Worm (Caenorhabditis elegans) whole organism, early embryonic: ENCODE results near the gene acdh-9.
"Not testable (repeated sequence)": the region's sequence is repeated elsewhere in the genome, so short reads cannot be mapped to it uniquely, and the experiment has no call there.

ENCODE experiments used
- B0310.2 ChIP-seq: sonication (generic microtip); optimal IDR thresholded peaks from 2 replicates; lab custom pipeline; 2016; ENCODE audit warnings: mild to moderate bottlenecking, missing genetic modification characterization, missing compliant biosample characterization
- F13C5.2 ChIP-seq: sonication (generic microtip); optimal IDR thresholded peaks from 2 replicates; lab custom pipeline; 2017; ENCODE audit warnings: mild to moderate bottlenecking, missing genetic modification characterization, inconsistent platforms, missing compliant biosample characterization
- aly-1 ChIP-seq: sonication (generic microtip); optimal IDR thresholded peaks from 2 replicates; lab custom pipeline; 2016; ENCODE audit warnings: missing genetic modification characterization, missing compliant biosample characterization
- ama-1 ChIP-seq: fragments of 150-350 bp; optimal IDR thresholded peaks from 2 replicates; lab custom pipeline; 2014
- ceh-13 ChIP-seq: fragments of 200-800 bp; sonication (Bioruptor generic); optimal IDR thresholded peaks from 2 replicates; lab custom pipeline; 2018; ENCODE audit warnings: mild to moderate bottlenecking, missing genetic modification characterization, missing compliant biosample characterization
- ceh-36 ChIP-seq: sonication (generic microtip); optimal IDR thresholded peaks from 2 replicates; lab custom pipeline; 2016; ENCODE audit warnings: missing genetic modification characterization, inconsistent platforms, missing compliant biosample characterization
- ets-7 ChIP-seq: sonication (generic microtip); optimal IDR thresholded peaks from 2 replicates; lab custom pipeline; 2016; ENCODE audit warnings: missing genotype, missing genetic modification characterization, missing compliant biosample characterization
- flt-1 ChIP-seq: fragments of 200-800 bp; sonication (Bioruptor generic); IDR thresholded peaks from 2 replicates; pipeline ENCODE4 v1.3.6; 2022; ENCODE audit warnings: missing genetic modification characterization, missing compliant biosample characterization
- hmbx-1 ChIP-seq: sonication (generic microtip); optimal IDR thresholded peaks from 2 replicates; lab custom pipeline; 2016; ENCODE audit warnings: mild to moderate bottlenecking, missing genetic modification characterization, missing compliant biosample characterization
- hmg-4 ChIP-seq: fragments of 200-800 bp; sonication (Bioruptor generic); optimal IDR thresholded peaks from 2 replicates; lab custom pipeline; 2018; ENCODE audit warnings: mild to moderate bottlenecking, missing genetic modification characterization, missing compliant biosample characterization
- hnd-1 ChIP-seq: sonication (generic microtip); optimal IDR thresholded peaks from 2 replicates; lab custom pipeline; 2016; ENCODE audit warnings: missing genetic modification characterization, missing compliant biosample characterization
- pes-1 ChIP-seq: fragments of 200-800 bp; sonication (Bioruptor generic); IDR thresholded peaks from 2 replicates; pipeline ENCODE4 v1.3.6; 2022; ENCODE audit warnings: missing genetic modification reagents, missing genetic modification characterization, missing compliant biosample characterization
- scrt-1 ChIP-seq: fragments of 200-800 bp; sonication (Bioruptor generic); IDR thresholded peaks from 2 replicates; pipeline ENCODE4 v1.3.6; 2022; ENCODE audit warnings: missing genetic modification characterization, missing compliant biosample characterization
- sea-1 ChIP-seq: fragments of 200-800 bp; sonication (Bioruptor generic); conservative IDR thresholded peaks from 2 replicates; pipeline ENCODE4 v1.3.6; 2022; ENCODE audit warnings: missing genetic modification characterization, missing compliant biosample characterization
- tbx-11 ChIP-seq: fragments of 200-800 bp; sonication (Bioruptor generic); IDR thresholded peaks from 2 replicates; pipeline ENCODE4 v1.3.6; 2022; ENCODE audit warnings: missing genetic modification characterization, missing compliant biosample characterization
- tbx-37 ChIP-seq: fragments of 200-800 bp; sonication (Bioruptor generic); conservative IDR thresholded peaks from 2 replicates; pipeline ENCODE4 v1.3.6; 2022; ENCODE audit warnings: missing genetic modification reagents, missing genetic modification characterization, missing compliant biosample characterization
- tra-4 ChIP-seq: sonication (generic microtip); optimal IDR thresholded peaks from 2 replicates; lab custom pipeline; 2017; ENCODE audit warnings: missing genetic modification characterization, missing compliant biosample characterization

Gene acdh-9

DNA sequence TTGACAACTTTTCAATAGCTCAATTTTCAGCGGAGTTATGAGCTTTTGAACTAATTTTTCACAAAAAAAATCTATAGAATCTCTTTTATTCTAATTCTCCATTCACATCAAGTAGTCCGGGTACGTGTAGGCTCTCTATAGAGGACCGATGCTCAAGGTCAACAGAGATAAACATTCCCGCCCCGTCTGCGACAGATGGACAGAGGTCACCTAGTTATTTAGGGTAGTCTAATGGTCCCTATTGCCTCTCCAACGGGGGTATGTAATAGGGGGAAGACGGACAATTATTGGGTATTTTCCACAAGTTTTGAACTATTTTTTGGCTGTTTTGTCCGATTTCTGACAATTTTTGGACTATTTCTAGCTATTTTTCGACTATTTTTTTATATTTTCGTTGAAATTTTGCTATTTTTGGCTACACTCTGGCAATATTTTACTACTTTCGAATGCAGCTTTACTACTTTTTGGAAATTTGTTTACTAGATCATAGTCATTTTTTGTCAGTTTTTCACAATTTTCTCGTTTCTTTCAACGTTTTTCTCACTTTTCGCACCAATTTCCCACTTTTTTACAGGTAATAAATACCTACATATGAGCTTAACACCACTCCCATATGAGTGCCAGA, 19.9 kb upstream of the acdh-9 start, which contains the start of gene fbxc-51:
TSS of gene fbxc-51 (plus strand) at position 575 of the 625 bp plus-strand sequence.
- TF ChIP-seq hmbx-1 (tag; lab: Kevin White, UChicago) (no peak), ceh-13 (GFP tag; lab: Kevin White, UChicago) (no peak), ets-7 (tag; lab: Kevin White, UChicago) (no peak), scrt-1 (GFP tag; lab: Robert Waterston, UW) (no peak), pes-1 (no peak), hnd-1 (tag; lab: Kevin White, UChicago) (no peak), tbx-11 (GFP tag; lab: Robert Waterston, UW) (no peak), sea-1 (GFP tag; lab: Robert Waterston, UW) (no peak)

DNA sequence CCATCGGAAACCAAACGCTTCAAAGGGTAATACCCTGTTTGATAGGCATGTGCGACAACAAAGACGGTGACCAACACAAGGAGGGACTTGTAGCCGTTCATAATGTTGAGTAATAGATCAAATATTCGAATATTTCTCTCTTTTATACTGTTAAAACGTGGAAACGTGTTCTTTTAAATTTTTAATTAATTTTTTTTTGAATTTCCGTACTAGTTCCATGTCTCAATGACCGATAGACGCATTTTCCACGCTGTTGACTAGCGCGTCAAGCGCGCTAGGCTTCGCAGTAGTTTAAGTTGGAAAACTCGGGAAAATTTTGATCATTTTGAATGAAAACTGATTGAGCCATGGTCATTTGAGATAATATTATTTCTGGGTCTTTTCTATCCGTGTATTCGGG, 18.4 kb upstream of the acdh-9 start, which contains the start of gene Y46B2A.3:
TSS of gene Y46B2A.3 (minus strand) at position 101 of the 400 bp plus-strand sequence.
- TF ChIP-seq ets-7 (tag; lab: Kevin White, UChicago) (no peak), aly-1 (no peak), ama-1 (lab: Kevin White, UChicago) (no peak), hmbx-1 (tag; lab: Kevin White, UChicago) (no peak), hmg-4 (no peak), scrt-1 (GFP tag; lab: Robert Waterston, UW) (no peak), ceh-13 (GFP tag; lab: Kevin White, UChicago) (no peak), B0310.2 (tag; lab: Kevin White, UChicago) (no peak), tbx-37 (GFP tag; lab: Robert Waterston, UW) (no peak), F13C5.2 (tag; lab: Kevin White, UChicago) (no peak), tbx-11 (GFP tag; lab: Robert Waterston, UW) (no peak)

DNA sequence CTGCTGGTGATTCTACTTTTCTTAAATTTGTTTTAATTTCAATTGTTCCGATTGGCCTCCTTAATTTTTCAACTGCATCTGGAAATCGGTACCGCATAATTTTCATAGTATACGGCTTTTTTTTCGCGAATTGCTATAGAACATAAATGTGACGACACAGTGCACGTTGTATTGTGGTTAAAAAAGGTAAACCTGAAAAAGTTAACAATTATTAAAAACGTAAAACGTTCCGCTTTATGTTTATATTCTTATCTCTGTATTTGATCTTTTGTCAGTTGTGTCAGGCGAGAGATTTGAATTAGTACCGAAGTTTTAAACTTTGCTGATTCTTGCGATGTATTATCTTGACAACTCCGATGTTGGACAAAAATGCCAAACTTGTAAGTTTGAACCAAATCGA, 13.2 kb upstream of the acdh-9 start, which contains the start of gene Y46B2A.4:
TSS of gene Y46B2A.4 (plus strand) at position 301 of the 400 bp plus-strand sequence.
- no peak for TF ChIP-seq tbx-11 (GFP tag; lab: Robert Waterston, UW)
- no peak for TF ChIP-seq hnd-1 (tag; lab: Kevin White, UChicago)
- TF ChIP-seq hmg-4, result no peak
- TF ChIP-seq pes-1, result no peak
- TF ChIP-seq tbx-37 (GFP tag; lab: Robert Waterston, UW), result no peak
- no peak for TF ChIP-seq sea-1 (GFP tag; lab: Robert Waterston, UW)
- TF ChIP-seq scrt-1 (GFP tag; lab: Robert Waterston, UW), result no peak
- no peak for TF ChIP-seq ama-1 (lab: Kevin White, UChicago)
- TF ChIP-seq F13C5.2 (tag; lab: Kevin White, UChicago), result no peak
- no peak for TF ChIP-seq ceh-36 (tag; lab: Kevin White, UChicago)
- TF ChIP-seq hmbx-1 (tag; lab: Kevin White, UChicago), result no peak
- TF ChIP-seq ets-7 (tag; lab: Kevin White, UChicago), result no peak
- no peak for TF ChIP-seq tra-4 (tag; lab: Kevin White, UChicago)

DNA sequence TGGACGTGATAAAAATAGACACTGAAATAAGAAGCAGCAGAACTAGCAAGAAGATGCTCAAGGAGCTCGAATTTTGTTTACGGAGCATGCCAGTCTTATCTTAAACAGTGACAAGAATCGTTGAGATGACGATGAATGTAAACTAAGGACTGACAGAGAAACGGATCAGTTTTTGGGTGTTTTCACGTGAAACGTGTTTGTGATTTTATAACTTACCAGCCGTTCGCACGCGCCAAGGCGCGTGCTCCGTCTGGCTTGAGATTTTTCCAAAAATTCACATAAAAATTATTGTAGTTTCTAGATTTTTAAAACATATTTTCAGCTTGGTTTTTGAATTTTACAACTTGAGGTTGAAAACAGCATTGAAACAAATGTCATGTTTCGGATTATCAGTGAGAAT, 2.2 kb upstream of the acdh-9 start, which contains the start of gene F28A10.5:
TSS of gene F28A10.5 (minus strand) at position 101 of the 400 bp plus-strand sequence.
- not testable (repeated sequence) for TF ChIP-seq B0310.2 (tag; lab: Kevin White, UChicago); sea-1 (GFP tag; lab: Robert Waterston, UW); flt-1 (GFP tag; lab: Robert Waterston, UW)

DNA sequence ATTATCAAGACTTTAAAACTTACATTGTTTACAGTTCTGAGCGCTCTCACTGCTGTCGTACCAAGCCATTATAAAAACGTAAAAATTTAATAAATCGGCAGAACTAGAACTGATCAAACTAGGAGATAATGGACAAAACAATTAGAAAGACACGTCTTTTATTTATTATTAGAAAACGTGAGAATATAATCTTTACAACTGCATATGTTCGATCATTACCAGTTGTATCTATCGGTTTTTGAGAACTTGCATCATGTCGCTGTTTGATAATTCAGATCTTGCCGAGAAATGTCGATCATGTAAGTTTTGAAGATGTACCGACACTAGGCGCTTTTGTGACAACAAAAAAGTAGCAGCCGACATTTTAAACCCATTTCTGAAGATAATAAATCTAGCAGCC, 2.8 kb downstream of the acdh-9 start, which contains the start of gene F28A10.7:
TSS of gene F28A10.7 (minus strand) at position 101 of the 400 bp plus-strand sequence.
- TF ChIP-seq aly-1 (no peak), pes-1 (no peak), flt-1 (GFP tag; lab: Robert Waterston, UW) (no peak), ceh-13 (GFP tag; lab: Kevin White, UChicago) (no peak)

DNA sequence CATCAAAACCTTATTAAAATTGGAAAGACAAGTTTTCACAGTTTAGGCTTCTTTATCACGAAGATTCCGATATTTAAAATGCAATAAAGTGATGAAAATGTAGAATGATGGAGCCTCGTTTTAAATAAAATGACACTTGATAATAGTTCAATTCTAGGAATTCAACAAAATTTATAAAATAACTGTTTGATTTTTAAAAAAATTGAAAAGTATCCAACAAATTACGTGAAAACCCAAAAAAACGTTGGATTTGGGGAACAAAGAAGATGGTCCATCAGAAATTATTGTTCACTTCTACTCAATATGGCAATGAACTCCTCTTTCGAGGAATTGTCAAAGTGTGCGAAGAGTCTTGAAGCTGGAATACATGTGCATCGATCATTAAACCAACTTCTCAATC, 4.4 kb downstream of the acdh-9 start, which contains the start of gene F28A10.4:
TSS of gene F28A10.4 (plus strand) at position 301 of the 400 bp plus-strand sequence.
- no peak for TF ChIP-seq hmbx-1 (tag; lab: Kevin White, UChicago)
- no peak for TF ChIP-seq ets-7 (tag; lab: Kevin White, UChicago)
- no peak for TF ChIP-seq ceh-13 (GFP tag; lab: Kevin White, UChicago)
- no peak for TF ChIP-seq hnd-1 (tag; lab: Kevin White, UChicago)
- no peak for TF ChIP-seq tra-4 (tag; lab: Kevin White, UChicago)
- no peak for TF ChIP-seq hmg-4
- no peak for TF ChIP-seq flt-1 (GFP tag; lab: Robert Waterston, UW)
- no peak for TF ChIP-seq tbx-11 (GFP tag; lab: Robert Waterston, UW)
- TF ChIP-seq B0310.2 (tag; lab: Kevin White, UChicago), result no peak
- TF ChIP-seq tbx-37 (GFP tag; lab: Robert Waterston, UW), result no peak
- no peak for TF ChIP-seq ceh-36 (tag; lab: Kevin White, UChicago)
- no peak for TF ChIP-seq F13C5.2 (tag; lab: Kevin White, UChicago)
- no peak for TF ChIP-seq aly-1
- no peak for TF ChIP-seq ama-1 (lab: Kevin White, UChicago)

DNA sequence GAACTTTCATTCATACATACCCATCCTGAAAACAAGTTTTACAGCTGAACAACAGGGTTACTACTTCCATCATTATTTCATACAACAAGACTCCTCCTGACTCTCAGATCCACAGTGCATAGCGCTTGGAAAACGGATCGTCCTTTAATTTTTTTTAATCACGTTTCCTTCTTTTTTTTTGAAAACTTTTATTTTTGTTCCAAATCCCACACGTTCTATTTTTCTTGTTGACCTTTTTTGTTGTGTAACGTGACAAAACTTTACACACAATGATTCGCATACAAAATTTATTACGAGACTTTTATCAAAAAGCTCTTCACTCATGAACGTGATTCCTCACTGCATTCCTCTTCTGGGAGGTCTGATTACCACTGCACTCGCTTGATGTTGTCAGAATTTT, 8.3 kb downstream of the acdh-9 start, which contains the start of gene clc-33:
TSS of gene clc-33 (plus strand) at position 301 of the 400 bp plus-strand sequence.
- TF ChIP-seq hmg-4 (no peak), hmbx-1 (tag; lab: Kevin White, UChicago) (no peak), ama-1 (lab: Kevin White, UChicago) (no peak), F13C5.2 (tag; lab: Kevin White, UChicago) (no peak), scrt-1 (GFP tag; lab: Robert Waterston, UW) (no peak), pes-1 (no peak), ceh-13 (GFP tag; lab: Kevin White, UChicago) (no peak), tbx-37 (GFP tag; lab: Robert Waterston, UW) (no peak), hnd-1 (tag; lab: Kevin White, UChicago) (no peak), sea-1 (GFP tag; lab: Robert Waterston, UW) (no peak), tbx-11 (GFP tag; lab: Robert Waterston, UW) (no peak)
